Worm (Caenorhabditis elegans): ENCODE measurements around the gene grl-26.

The grl-26 gene

ce11 chrIV:295734-296201, 26.8 kb downstream of the grl-26 start (continued):
- TF ChIP-seq let-526 (GFP tag; IDR thresholded peaks at IDR 0.05) = no peak
- TF ChIP-seq ztf-3 (GFP tag; optimal IDR thresholded peaks at IDR 0.05) = peak; percentile 0
- peak; percentile 33 for TF ChIP-seq tbp1 (GFP tag; optimal IDR thresholded peaks at IDR 0.05)
- no peak for TF ChIP-seq madf-3 (GFP tag; IDR thresholded peaks at IDR 0.05)
- no peak for TF ChIP-seq F57A8.1 (GFP tag; optimal IDR thresholded peaks at IDR 0.05)
- TF ChIP-seq Y95B8A.8 (GFP tag; IDR thresholded peaks at IDR 0.05) = no peak
- no peak for TF ChIP-seq ZK185.1 (tag; optimal IDR thresholded peaks at IDR 0.05; ENCODE audit: poor library complexity, severe bottlenecking)
- no peak for TF ChIP-seq lin-40 (tag; optimal IDR thresholded peaks at IDR 0.05)
- TF ChIP-seq tbx-9 (tag; optimal IDR thresholded peaks at IDR 0.05; ENCODE audit: borderline replicate concordance) = no peak
- no peak for TF ChIP-seq ets-4 (GFP tag; optimal IDR thresholded peaks at IDR 0.05)
- TF ChIP-seq rpc-1 (optimal IDR thresholded peaks at IDR 0.05) = no peak
- TF ChIP-seq rpc-1 (tag; optimal IDR thresholded peaks at IDR 0.05) = no peak
- TF ChIP-seq atf-7 (tag; optimal IDR thresholded peaks at IDR 0.05) = peak; percentile 77
- TF ChIP-seq F57C9.4 (tag; optimal IDR thresholded peaks at IDR 0.05) = no peak
- no peak for TF ChIP-seq egl-18 (GFP tag; IDR thresholded peaks at IDR 0.05)
- TF ChIP-seq unc-130 (GFP tag; optimal IDR thresholded peaks at IDR 0.05) = no peak
- no peak for TF ChIP-seq lsy-27 (tag; optimal IDR thresholded peaks at IDR 0.05; ENCODE audit: borderline replicate concordance, insufficient read depth)
- no peak for TF ChIP-seq K12H6.12 (tag; optimal IDR thresholded peaks at IDR 0.05)
- TF ChIP-seq madf-10 (tag; optimal IDR thresholded peaks at IDR 0.05) = peak; percentile 62
- TF ChIP-seq xnd-1 (tag; optimal IDR thresholded peaks at IDR 0.05) = no peak
- no peak for TF ChIP-seq repo-1 (tag; optimal IDR thresholded peaks at IDR 0.05)
- no peak for TF ChIP-seq sea-2 (GFP tag; IDR thresholded peaks at IDR 0.05)
- TF ChIP-seq D2030.7 (GFP tag; IDR thresholded peaks at IDR 0.05) = no peak
- TF ChIP-seq F49E8.2 (tag; optimal IDR thresholded peaks at IDR 0.05; ENCODE audit: insufficient read depth) = no peak
- no peak for TF ChIP-seq lir-1 (GFP tag; conservative IDR thresholded peaks at IDR 0.05)
- TF ChIP-seq mcd-1 (GFP tag; IDR thresholded peaks at IDR 0.05) = no peak
- TF ChIP-seq mxl-1 (tag; optimal IDR thresholded peaks at IDR 0.05) = no peak
- TF ChIP-seq Y53F4B.3 (GFP tag; IDR thresholded peaks at IDR 0.05) = no peak
- TF ChIP-seq nfya-1 (tag; optimal IDR thresholded peaks at IDR 0.05; ENCODE audit: borderline replicate concordance, insufficient read depth) = no peak
- TF ChIP-seq snpc-4 (GFP tag; optimal IDR thresholded peaks at IDR 0.05) = no peak
- peak in 1 of 4 experiments; percentile 10 for TF ChIP-seq snpc-4 (tag; optimal IDR thresholded peaks at IDR 0.05)
- no peak for TF ChIP-seq hmg-20 (GFP tag; IDR thresholded peaks at IDR 0.05)
- peak; percentile 95 for TF ChIP-seq nhr-80 (tag; optimal IDR thresholded peaks at IDR 0.05)
- TF ChIP-seq ccch-3 (GFP tag; optimal IDR thresholded peaks at IDR 0.05) = no peak
- TF ChIP-seq nhr-90 (tag; optimal IDR thresholded peaks at IDR 0.05) = peak; percentile 39
- TF ChIP-seq snpc-1.1 (tag; optimal IDR thresholded peaks at IDR 0.05; ENCODE audit: insufficient read depth) = no peak
- no peak for TF ChIP-seq attf-5 (GFP tag; optimal IDR thresholded peaks at IDR 0.05)
- no peak for TF ChIP-seq ztf-6 (GFP tag; IDR thresholded peaks at IDR 0.05)
- TF ChIP-seq let-607 (tag; optimal IDR thresholded peaks at IDR 0.05) = peak; percentile 43 to 45
- no peak for TF ChIP-seq Y67H2A.10 (GFP tag; conservative IDR thresholded peaks at IDR 0.05)
- no peak for TF ChIP-seq cebp-2 (GFP tag; IDR thresholded peaks at IDR 0.05)
- TF ChIP-seq zim-3 (tag; optimal IDR thresholded peaks at IDR 0.05) = no peak
- TF ChIP-seq egrh-3 (GFP tag; IDR thresholded peaks at IDR 0.05) = no peak
- TF ChIP-seq tlf-1 (GFP tag; optimal IDR thresholded peaks at IDR 0.05) = no peak
- TF ChIP-seq nfyb-1 (GFP tag; IDR thresholded peaks at IDR 0.05) = 0 out of 2 replicates have a peak, but pooled peaks have one; percentile 59
- no peak for TF ChIP-seq gei-17 (GFP tag; optimal IDR thresholded peaks at IDR 0.05)
- TF ChIP-seq ceh-58 (GFP tag; IDR thresholded peaks at IDR 0.05) = no peak
- no peak for TF ChIP-seq hlh-12 (tag; optimal IDR thresholded peaks at IDR 0.05)
- TF ChIP-seq bed-2 (GFP tag; IDR thresholded peaks at IDR 0.05) = no peak

Measured in whole organism, young adult.